Worm (Caenorhabditis elegans) whole organism, late embryonic: ENCODE data around the gene Y32F6A.4.

Experiments used
- dmd-4 ChIP-seq: sonication (generic microtip); optimal IDR thresholded peaks from 2 replicates; lab custom pipeline; 2016; ENCODE audit warnings: borderline replicate concordance, missing genetic modification characterization, missing compliant biosample characterization
- dve-1 ChIP-seq: sonication (generic microtip); optimal IDR thresholded peaks from 2 replicates; lab custom pipeline; 2017; ENCODE audit warnings: antibody characterized with exemption, mild to moderate bottlenecking, missing genetic modification characterization, missing compliant biosample characterization
- nhr-11 ChIP-seq: fragments of 150-350 bp; optimal IDR thresholded peaks from 2 replicates; lab custom pipeline; 2014; ENCODE audit warnings: missing biosample characterization, missing genetic modification characterization
- odd-2 ChIP-seq: sonication (generic microtip); optimal IDR thresholded peaks from 2 replicates; lab custom pipeline; 2017; ENCODE audit warnings: antibody characterized with exemption, mild to moderate bottlenecking, missing genetic modification characterization, missing compliant biosample characterization
- pag-3 ChIP-seq: sonication (generic microtip); optimal IDR thresholded peaks from 2 replicates; lab custom pipeline; 2016; ENCODE audit warnings: missing compliant biosample characterization, missing genetic modification characterization, borderline replicate concordance
- tbx-2 ChIP-seq: sonication (generic microtip); optimal IDR thresholded peaks from 2 replicates; lab custom pipeline; 2016; ENCODE audit warnings: missing genetic modification characterization, missing compliant biosample characterization

ce11 chrV:10379293-10379692 is 54.6 kb downstream of the Y32F6A.4 start, which contains the start of gene AC3.12:
- TF ChIP-seq dmd-4 (no peak), odd-2 (tag; lab: Kevin White, UChicago) (no peak), pag-3 (tag; lab: Kevin White, UChicago) (no peak), nhr-11 (no peak), dve-1 (tag; lab: Kevin White, UChicago) (no peak), tbx-2 (tag; lab: Kevin White, UChicago) (no peak)
